Worm (Caenorhabditis elegans) whole organism, dauer: Measurements from ENCODE around the gene H40L08.7.

Source experiments
- unc-62 ChIP-seq: sonication (generic microtip); optimal IDR thresholded peaks from 2 replicates; lab custom pipeline; 2017; ENCODE audit warnings: missing biosample characterization, missing genetic modification reagents, missing genetic modification characterization

Gene H40L08.7

DNA sequence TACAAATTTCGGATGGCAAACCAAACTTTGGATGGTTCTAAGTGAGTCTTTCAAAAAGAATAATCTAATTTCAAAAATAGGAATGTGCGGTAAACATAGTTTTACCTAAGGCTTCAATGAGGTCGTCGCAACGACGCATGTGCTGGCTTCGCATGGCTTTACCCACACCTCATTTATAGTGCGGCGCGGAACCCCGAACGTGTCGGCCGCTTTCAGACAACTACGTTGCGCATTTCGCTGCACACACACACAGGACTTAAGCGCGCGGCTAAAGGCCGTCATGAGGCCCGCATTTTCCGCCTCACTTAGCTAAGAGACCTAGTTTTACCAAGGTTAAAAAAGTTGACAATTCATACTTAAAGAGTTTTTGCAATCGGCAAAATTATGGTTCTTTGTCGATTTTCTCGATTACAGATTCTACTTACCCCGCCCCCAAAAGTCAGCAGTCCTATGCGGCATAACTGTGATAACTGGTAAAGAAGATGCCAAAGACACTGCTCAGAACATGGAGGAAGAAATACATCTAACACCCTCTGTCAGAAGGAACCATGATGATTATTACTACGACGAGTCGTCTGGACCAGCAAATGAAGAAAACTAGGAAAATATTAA is 15.3 kb upstream of the H40L08.7 start:
- TF ChIP-seq unc-62 = no peak

- TF ChIP-seq unc-62 = no peak
These were observed 11.6 kb upstream of the H40L08.7 start, which contains the start of gene flr-4 for ce11 chrX:15089123-15089522. TSS of gene flr-4 (plus strand) at chrX:15089397.

DNA sequence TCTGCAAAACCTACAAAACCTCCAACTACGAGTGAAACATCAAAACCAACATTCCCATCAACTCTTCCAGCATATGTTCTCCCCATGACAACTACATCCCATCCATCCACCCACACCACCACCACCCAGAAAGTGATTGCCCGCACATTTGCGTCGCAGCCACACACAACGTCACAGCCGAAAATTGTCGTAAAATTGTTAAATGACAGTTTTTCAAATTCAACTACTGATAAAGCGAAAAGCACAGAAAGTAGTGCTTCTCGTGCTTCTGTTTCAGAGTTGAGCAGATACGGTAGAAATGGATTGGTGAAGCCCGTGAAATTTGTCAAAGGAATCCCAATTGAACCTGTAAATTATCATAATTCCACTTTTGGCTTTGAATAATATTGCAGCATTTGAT is 10.2 kb upstream of the H40L08.7 start:
- no peak for TF ChIP-seq unc-62

- TF ChIP-seq unc-62 = no peak
These were observed 6.9 kb upstream of the H40L08.7 start, which contains the start of gene F09B12.5 for ce11 chrX:15084395-15084794. TSS of gene F09B12.5 (plus strand) at chrX:15084695.

ce11 chrX:15083795-15084194 is 6.3 kb upstream of the H40L08.7 start, which contains the start of gene H40L08.1:
TSS of gene H40L08.1 (minus strand) at chrX:15084086.
- no peak for TF ChIP-seq unc-62

DNA sequence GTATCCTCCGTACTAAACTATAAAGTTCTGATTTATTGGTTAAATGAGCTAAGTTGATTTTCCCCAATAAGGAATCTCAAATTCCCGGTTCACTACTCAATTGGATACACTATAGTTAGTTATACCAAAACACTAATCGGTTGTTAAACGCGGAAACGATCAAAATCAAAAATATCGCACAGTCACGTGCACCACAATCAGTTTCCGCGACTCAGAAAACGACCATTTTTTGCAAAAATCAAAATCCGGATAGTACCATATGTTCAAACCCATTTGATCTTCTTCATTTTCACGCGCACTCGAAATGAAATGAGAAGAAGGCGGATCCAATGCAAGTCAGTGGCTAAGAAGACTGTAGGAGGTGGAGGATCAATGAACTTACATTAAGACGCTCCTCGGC is 3.9 kb upstream of the H40L08.7 start:
- no peak for TF ChIP-seq unc-62

DNA sequence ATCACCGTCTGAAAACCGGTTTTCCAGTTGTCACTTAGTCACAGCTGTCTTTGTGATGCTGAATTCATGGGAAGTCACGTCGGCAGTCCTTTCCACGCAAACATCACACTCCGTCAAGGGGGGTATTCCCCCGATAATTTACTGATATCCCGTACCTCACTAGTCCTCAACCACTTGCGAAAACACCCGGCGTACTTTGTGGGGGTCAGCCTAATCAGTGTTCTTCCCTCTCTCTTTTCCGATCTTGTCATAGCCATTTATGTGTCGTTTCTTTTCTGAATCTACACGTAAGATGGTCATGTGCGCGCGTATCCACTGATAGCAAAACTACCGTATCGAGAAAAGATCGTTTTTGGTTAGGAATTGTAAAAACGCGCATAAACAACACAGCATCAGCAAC is 1.9 kb upstream of the H40L08.7 start:
- no peak for TF ChIP-seq unc-62

ce11 chrX:15078276-15078675 is 732 bp upstream of the H40L08.7 start:
- TF ChIP-seq unc-62 = no peak

DNA sequence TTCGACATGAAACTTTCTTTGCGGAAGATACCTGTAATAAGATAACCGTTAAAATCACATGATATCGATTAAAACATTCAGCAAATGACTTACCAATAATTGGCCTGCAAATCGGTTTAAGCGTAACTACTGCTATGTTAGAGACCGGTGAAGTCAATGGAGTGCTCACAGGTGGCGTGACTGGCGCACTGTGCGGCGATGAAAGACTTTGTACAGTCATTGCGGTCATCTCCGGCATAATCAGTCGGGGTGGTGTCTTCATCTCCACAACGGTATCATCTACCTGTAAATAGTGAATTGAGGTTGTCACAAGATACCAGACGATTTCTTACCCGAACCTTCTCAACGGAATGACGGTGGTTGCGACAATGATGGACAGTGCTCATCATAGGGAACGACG is 635 bp downstream of the H40L08.7 start:
- TF ChIP-seq unc-62 = no peak

DNA sequence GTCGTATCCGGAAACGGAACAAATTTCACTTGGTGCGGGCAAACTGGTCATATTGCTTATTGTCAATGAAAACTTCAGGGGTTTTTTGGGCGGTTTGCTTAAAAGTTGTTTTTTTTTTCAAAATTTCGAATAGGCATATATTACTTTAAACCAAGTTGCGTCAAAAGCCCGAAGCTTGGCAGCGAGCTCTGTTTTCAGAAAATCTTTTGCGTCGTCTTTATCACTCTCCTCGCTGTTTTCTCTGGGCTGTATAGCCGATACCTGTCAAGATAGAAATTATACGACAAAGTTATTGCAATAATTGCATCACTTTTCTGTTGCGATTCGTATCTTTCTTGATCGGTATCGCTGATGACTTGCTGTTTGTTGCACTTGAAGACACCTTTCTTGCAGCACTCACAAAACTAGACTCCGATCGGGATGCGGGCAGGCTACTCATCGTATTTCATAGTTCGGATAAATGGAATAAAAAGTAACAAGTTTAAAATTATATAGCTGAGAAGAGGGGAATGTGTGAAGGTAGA is 1.4 kb downstream of the H40L08.7 start, which contains the start of the genes H40L08.3 and H40L08.9:
Gene H40L08.3 (minus strand): TSS at position 51 of the 524 bp plus-strand sequence.
Gene H40L08.9 (minus strand): TSS at position 439 of the 524 bp plus-strand sequence.
- TF ChIP-seq unc-62 = no peak

DNA sequence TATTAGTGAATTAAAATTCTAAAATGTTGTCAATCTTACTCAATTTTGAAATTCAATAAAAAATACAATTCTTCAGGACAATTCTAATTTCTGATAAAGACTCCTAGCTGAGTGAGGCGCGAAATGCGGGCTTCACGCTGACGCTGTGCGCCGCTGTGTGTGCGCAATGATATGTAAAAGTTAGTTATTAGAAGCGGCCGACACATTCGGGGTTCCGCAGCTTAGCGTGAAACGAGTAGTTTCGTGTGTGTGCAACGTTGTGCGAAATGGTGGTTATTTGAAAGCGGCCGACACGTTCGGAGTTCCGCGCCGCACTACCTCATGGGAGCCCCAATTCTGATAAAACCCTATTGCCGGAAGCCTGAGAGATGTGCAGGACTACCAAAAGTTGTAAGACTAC is 2.4 kb downstream of the H40L08.7 start:
- no peak for TF ChIP-seq unc-62

DNA sequence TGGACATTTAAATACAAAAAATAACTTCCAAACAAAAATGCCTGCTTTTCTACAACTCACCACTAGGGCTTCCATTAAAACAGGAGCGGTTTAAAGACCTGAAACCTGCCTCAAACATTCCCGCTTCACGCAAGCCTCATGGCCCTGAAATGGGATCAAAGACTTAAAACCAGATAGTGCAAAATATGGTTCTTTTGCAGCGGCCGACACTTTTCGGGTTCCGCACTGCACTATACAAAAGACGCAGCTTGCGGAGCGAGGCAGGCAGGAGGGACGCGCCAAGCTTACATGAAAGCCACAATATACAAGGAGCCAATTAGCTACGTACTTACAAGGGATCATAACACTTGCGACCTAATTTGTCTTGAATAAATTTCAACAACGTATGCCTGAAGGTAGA is 4.1 kb downstream of the H40L08.7 start:
- no peak for TF ChIP-seq unc-62

DNA sequence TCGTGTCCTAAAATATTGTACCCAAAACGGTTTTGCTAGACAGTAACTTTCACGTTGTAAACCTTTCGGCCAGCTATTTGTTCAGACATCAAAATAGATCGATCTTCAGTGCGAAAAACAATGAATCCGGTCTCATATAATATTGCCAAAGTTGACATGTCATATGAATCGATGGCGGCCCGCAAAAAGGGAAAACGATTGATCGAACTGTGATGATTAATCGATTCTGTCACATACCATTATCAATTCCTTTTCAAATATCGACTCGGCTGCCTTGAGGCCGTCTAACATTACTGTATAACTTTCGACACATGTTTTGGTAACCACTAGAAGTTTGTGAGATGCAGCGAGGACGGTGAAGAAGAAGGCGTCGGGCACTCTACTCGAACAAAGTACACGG is 4.7 kb downstream of the H40L08.7 start:
- TF ChIP-seq unc-62 = no peak

DNA sequence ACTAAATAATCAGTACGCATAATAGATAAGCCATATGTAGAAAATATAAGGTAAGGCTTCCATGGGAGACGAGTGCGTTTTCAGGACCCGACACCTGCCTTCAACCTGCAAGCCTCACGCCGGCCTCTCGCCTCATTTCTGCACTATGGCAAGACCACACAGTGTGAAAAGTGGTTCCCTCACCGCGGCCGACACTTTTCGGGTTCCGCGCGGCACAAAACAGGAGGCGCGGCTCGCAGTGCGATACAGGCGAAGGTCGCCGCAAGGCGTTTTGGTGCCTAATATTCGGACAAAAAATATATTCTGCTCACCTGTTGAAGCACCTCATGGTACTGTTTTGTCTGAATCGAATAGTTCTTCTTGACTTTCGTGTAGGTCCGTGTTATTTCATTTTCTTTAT is 7.4 kb downstream of the H40L08.7 start:
- no peak for TF ChIP-seq unc-62

DNA sequence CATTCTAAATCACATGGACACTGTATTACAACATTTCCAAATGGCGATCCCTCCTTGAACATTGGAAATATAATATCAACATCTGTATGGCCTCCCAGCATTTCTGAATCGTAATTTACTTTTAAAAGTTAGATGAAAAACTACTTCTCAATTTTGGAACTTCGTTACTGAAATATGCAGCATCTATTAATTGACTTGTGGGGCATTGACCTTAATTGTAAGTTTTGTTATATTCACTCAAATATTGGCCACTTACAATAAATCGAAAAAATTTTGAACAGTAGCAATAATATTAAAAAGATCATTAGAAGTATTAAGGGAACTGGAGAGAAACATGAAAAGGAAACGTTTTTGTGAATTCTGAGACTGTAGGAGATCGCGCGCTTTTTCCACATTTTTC is 8.3 kb downstream of the H40L08.7 start, which contains the start of gene mam-6:
Gene mam-6 (minus strand): TSS at position 101 of the 400 bp plus-strand sequence.
- TF ChIP-seq unc-62 = no peak

- no peak for TF ChIP-seq unc-62
These were observed 17.2 kb downstream of the H40L08.7 start, which contains the start of gene fbxa-96 for ce11 chrX:15060303-15060702. TSS of gene fbxa-96 (minus strand) at chrX:15060403.

ce11 chrX:15057900-15058299 is 19.6 kb downstream of the H40L08.7 start:
- TF ChIP-seq unc-62 = no peak

- no peak for TF ChIP-seq unc-62
These were observed 20.8 kb downstream of the H40L08.7 start, which contains the start of gene H03G16.5 for ce11 chrX:15056737-15057136. TSS of gene H03G16.5 (minus strand) at chrX:15056837.
